Worm (Caenorhabditis elegans) whole organism, mixed stage, embryonic: Measurements from ENCODE around the gene F43D2.7.

ENCODE experiments used
- M03D4.4 ChIP-seq: sonication (generic microtip); optimal IDR thresholded peaks from 2 replicates; lab custom pipeline; 2017; ENCODE audit warnings: mild to moderate bottlenecking, missing genetic modification characterization, missing compliant biosample characterization
- bed-3 ChIP-seq: fragments of 200-800 bp; sonication (Bioruptor generic); optimal IDR thresholded peaks from 3 replicates; lab custom pipeline; 2018; ENCODE audit warnings: mild to moderate bottlenecking, missing genetic modification characterization, moderate library complexity, missing compliant biosample characterization
- blmp-1 ChIP-seq: fragments of 150-350 bp; optimal IDR thresholded peaks from 2 replicates; lab custom pipeline; 2014; ENCODE audit warnings: missing biosample characterization, missing genetic modification characterization
- ceh-43 ChIP-seq: fragments of 200-800 bp; sonication (Bioruptor generic); optimal IDR thresholded peaks from 2 replicates; lab custom pipeline; 2018; ENCODE audit warnings: mild to moderate bottlenecking, missing genetic modification characterization, moderate library complexity, missing compliant biosample characterization
- ceh-83 ChIP-seq: fragments of 200-800 bp; sonication (Bioruptor generic); optimal IDR thresholded peaks from 2 replicates; lab custom pipeline; 2018; ENCODE audit warnings: mild to moderate bottlenecking, missing genetic modification characterization, missing compliant biosample characterization
- ces-1 ChIP-seq: fragments of 150-350 bp; optimal IDR thresholded peaks from 2 replicates; lab custom pipeline; 2014; ENCODE audit warnings: missing biosample characterization, missing genetic modification reagents, missing genetic modification characterization
- cnd-1 ChIP-seq: fragments of 200-800 bp; sonication (Bioruptor generic); optimal IDR thresholded peaks from 2 replicates; lab custom pipeline; 2018; ENCODE audit warnings: mild to moderate bottlenecking, missing genetic modification characterization, missing compliant biosample characterization
- elt-3 ChIP-seq: fragments of 150-350 bp; optimal IDR thresholded peaks from 2 replicates; lab custom pipeline; 2014; ENCODE audit warnings: missing biosample characterization, missing genetic modification characterization
- flh-1 ChIP-seq: fragments of 200-800 bp; sonication (Bioruptor generic); optimal IDR thresholded peaks from 2 replicates; lab custom pipeline; 2018; ENCODE audit warnings: mild to moderate bottlenecking, missing genetic modification characterization, moderate library complexity, missing compliant biosample characterization
- ham-2 ChIP-seq: fragments of 200-800 bp; sonication (Bioruptor generic); optimal IDR thresholded peaks from 2 replicates; lab custom pipeline; 2018; ENCODE audit warnings: mild to moderate bottlenecking, missing genetic modification characterization, missing compliant biosample characterization
- hlh-1 ChIP-seq: fragments of 150-350 bp; optimal IDR thresholded peaks from 2 replicates; lab custom pipeline; 2014; ENCODE audit warnings: missing biosample characterization, missing genetic modification reagents, missing genetic modification characterization
- lin-13 ChIP-seq: fragments of 150-350 bp; optimal IDR thresholded peaks from 2 replicates; lab custom pipeline; 2014; ENCODE audit warnings: missing biosample characterization, missing genetic modification characterization
- lsy-2 ChIP-seq: fragments of 150-350 bp; optimal IDR thresholded peaks from 2 replicates; lab custom pipeline; 2014; ENCODE audit warnings: missing biosample characterization, missing genetic modification characterization
- mab-5 ChIP-seq: fragments of 150-350 bp; optimal IDR thresholded peaks from 2 replicates; lab custom pipeline; 2014; ENCODE audit warnings: missing biosample characterization, missing genetic modification characterization
- mep-1 ChIP-seq: fragments of 150-350 bp; optimal IDR thresholded peaks from 2 replicates; lab custom pipeline; 2017; ENCODE audit warnings: missing biosample characterization, missing genetic modification reagents, missing genetic modification characterization, inconsistent platforms
- mls-2 ChIP-seq: sonication (generic microtip); optimal IDR thresholded peaks from 2 replicates; lab custom pipeline; 2016; ENCODE audit warnings: mild to moderate bottlenecking, missing genetic modification characterization, moderate library complexity, missing compliant biosample characterization
- nhr-12 ChIP-seq: fragments of 150-350 bp; optimal IDR thresholded peaks from 2 replicates; lab custom pipeline; 2014; ENCODE audit warnings: missing biosample characterization, missing genetic modification characterization
- nhr-2 ChIP-seq: fragments of 150-350 bp; optimal IDR thresholded peaks from 2 replicates; lab custom pipeline; 2014; ENCODE audit warnings: missing biosample characterization, missing genetic modification characterization
- nhr-237 ChIP-seq: fragments of 150-350 bp; optimal IDR thresholded peaks from 2 replicates; lab custom pipeline; 2014; ENCODE audit warnings: missing biosample characterization, missing genetic modification characterization
- nhr-28 ChIP-seq: fragments of 150-350 bp; optimal IDR thresholded peaks from 2 replicates; lab custom pipeline; 2014; ENCODE audit warnings: missing biosample characterization, missing genetic modification characterization
- nhr-76 ChIP-seq: sonication (generic microtip); optimal IDR thresholded peaks from 2 replicates; lab custom pipeline; 2017; ENCODE audit warnings: missing biosample characterization, missing genetic modification characterization
- sem-2 ChIP-seq: fragments of 200-800 bp; sonication (Bioruptor generic); optimal IDR thresholded peaks from 2 replicates; lab custom pipeline; 2018; ENCODE audit warnings: mild to moderate bottlenecking, missing genetic modification characterization, missing compliant biosample characterization
- snpc-4 ChIP-seq: fragments of 150-350 bp; optimal IDR thresholded peaks from 2 replicates; lab custom pipeline; 2014; ENCODE audit warnings: missing biosample characterization, missing genetic modification characterization
- sptf-1 ChIP-seq: sonication (generic microtip); optimal IDR thresholded peaks from 2 replicates; lab custom pipeline; 2017; ENCODE audit warnings: mild to moderate bottlenecking, missing genetic modification characterization, moderate library complexity, missing compliant biosample characterization
- tbx-8 ChIP-seq: fragments of 200-800 bp; sonication (Bioruptor generic); optimal IDR thresholded peaks from 2 replicates; lab custom pipeline; 2018; ENCODE audit warnings: mild to moderate bottlenecking, missing genetic modification characterization, moderate library complexity, missing compliant biosample characterization
- unc-120 ChIP-seq: sonication (generic microtip); optimal IDR thresholded peaks from 2 replicates; lab custom pipeline; 2017; ENCODE audit warnings: missing genetic modification characterization, missing compliant biosample characterization; ENCODE audit not compliant: poor library complexity, severe bottlenecking
- unc-39 ChIP-seq: fragments of 150-350 bp; optimal IDR thresholded peaks from 2 replicates; lab custom pipeline; 2014; ENCODE audit warnings: missing biosample characterization, missing genetic modification characterization
- unc-62 ChIP-seq: fragments of 150-350 bp; optimal IDR thresholded peaks from 2 replicates; lab custom pipeline; 2014; ENCODE audit warnings: missing biosample characterization, missing genetic modification reagents, missing genetic modification characterization
- zip-8 ChIP-seq: fragments of 150-350 bp; optimal IDR thresholded peaks from 2 replicates; lab custom pipeline; 2014; ENCODE audit warnings: missing biosample characterization, missing genetic modification characterization
- ztf-11 ChIP-seq: fragments of 150-350 bp; optimal IDR thresholded peaks from 2 replicates; lab custom pipeline; 2014; ENCODE audit warnings: missing biosample characterization, missing genetic modification characterization

Gene F43D2.7

ce11 chrV:14645817-14646789, 6.1 kb upstream of the F43D2.7 start, which contains the start of the genes rfc-1 and pmp-3:
rfc-1 (minus strand) TSS chrV:14645979.
pmp-3 (plus strand) TSS chrV:14646739.
- TF ChIP-seq blmp-1 (tag; lab: Kevin White, UChicago) (peak; percentile 52), mep-1 (no peak), bed-3 (no peak), ces-1 (no peak), hlh-1 (tag; lab: Kevin White, UChicago) (peak; percentile 0), elt-3 (tag; lab: Kevin White, UChicago) (no peak), unc-62 (GFP tag; lab: Kevin White, UChicago) (peak; percentile 41), mls-2 (tag; lab: Kevin White, UChicago) (no peak)

DNA sequence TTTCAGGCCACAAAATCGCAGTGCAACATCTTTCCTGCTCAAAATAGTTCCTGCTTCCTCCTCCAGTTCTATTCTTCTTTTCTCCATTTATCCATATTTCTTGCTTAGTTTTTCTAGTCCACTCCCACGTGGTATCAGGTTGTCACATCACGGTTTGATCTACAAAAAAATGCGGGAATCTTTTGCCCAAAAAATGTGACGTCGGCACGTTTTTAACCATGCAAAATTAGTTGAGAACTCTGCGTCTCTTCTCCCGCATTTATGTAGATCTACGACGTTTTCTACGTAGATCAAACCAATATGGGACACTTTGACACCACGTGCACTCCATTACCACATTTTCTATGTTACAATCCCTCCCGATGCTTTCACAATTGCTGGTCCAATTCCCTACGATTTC, 2.0 kb upstream of the F43D2.7 start:
- TF ChIP-seq cnd-1 (tag; lab: Kevin White, UChicago) (no peak), nhr-2 (tag; lab: Kevin White, UChicago) (no peak), ham-2 (GFP tag; lab: Kevin White, UChicago) (no peak), ceh-43 (no peak), lsy-2 (tag; lab: Kevin White, UChicago) (no peak), ztf-11 (no peak), sem-2 (GFP tag; lab: Kevin White, UChicago) (no peak), elt-3 (tag; lab: Kevin White, UChicago) (no peak), sptf-1 (no peak), nhr-28 (no peak), nhr-12 (tag; lab: Kevin White, UChicago) (no peak)

ce11 chrV:14640769-14641168, 798 bp upstream of the F43D2.7 start, which contains the start of gene C54G10.1:
C54G10.1 (plus strand) TSS chrV:14641101.
- no peak for TF ChIP-seq blmp-1 (tag; lab: Kevin White, UChicago)
- TF ChIP-seq sptf-1, result no peak
- no peak for TF ChIP-seq zip-8
- no peak for TF ChIP-seq M03D4.4 (tag; lab: Kevin White, UChicago)
- TF ChIP-seq mls-2 (tag; lab: Kevin White, UChicago), result no peak
- TF ChIP-seq bed-3, result no peak
- TF ChIP-seq ceh-43, result no peak
- TF ChIP-seq, all 35 proteins: peak for 0

DNA sequence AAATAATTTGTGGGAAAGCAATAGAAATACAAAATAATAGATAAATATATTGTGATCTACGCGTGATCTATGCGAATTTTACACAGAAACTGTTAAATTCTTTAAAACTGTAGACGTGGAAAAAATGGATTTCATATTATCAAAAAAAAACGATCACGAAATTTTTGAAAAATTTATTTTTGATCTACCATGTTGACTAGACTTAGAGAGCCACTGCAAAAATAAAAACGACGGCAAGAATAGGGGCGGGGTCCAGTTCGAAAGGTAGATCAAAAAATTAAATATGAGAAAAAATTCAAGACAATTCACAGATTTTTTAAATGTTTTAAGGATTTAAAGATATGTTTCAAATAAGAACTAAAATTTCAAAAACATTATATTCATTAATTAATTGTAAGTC, 1.9 kb downstream of the F43D2.7 start:
- TF ChIP-seq zip-8 (no peak), snpc-4 (tag; lab: Kevin White, UChicago) (no peak), ham-2 (GFP tag; lab: Kevin White, UChicago) (no peak), sem-2 (GFP tag; lab: Kevin White, UChicago) (no peak), lin-13 (tag; lab: Kevin White, UChicago) (no peak), unc-120 (no peak), lsy-2 (tag; lab: Kevin White, UChicago) (no peak), ces-1 (no peak), unc-39 (tag; lab: Kevin White, UChicago) (no peak)
- TF ChIP-seq, all 35 proteins: peak for 0

DNA sequence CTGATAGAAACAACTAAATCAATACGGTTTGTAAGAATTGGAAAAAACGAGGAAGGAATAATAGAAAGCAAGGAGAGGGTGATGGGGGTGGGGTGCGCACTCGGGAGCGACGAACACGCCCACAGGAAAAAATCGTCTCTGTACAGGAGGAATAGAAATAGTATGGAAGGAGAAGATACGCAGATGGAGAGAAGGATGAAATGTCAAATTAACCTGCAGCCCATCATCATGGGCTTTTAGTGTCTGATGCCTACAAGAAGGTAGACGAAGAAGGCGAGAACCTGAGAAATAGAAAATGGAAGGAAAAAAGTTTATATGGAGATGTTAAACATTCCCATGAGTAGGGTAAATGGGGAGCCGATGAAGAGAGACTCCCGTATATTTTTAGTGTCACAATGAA, 4.9 kb downstream of the F43D2.7 start, which contains the start of gene F43D2.6:
Gene F43D2.6 (minus strand): TSS at position 62 of the 400 bp plus-strand sequence.
- TF ChIP-seq unc-39 (tag; lab: Kevin White, UChicago) (no peak), hlh-1 (tag; lab: Kevin White, UChicago) (no peak), M03D4.4 (tag; lab: Kevin White, UChicago) (no peak), tbx-8 (no peak), mep-1 (no peak), elt-3 (tag; lab: Kevin White, UChicago) (no peak), sptf-1 (no peak), unc-62 (GFP tag; lab: Kevin White, UChicago) (no peak), cnd-1 (tag; lab: Kevin White, UChicago) (no peak), snpc-4 (tag; lab: Kevin White, UChicago) (no peak), lsy-2 (tag; lab: Kevin White, UChicago) (no peak)

ce11 chrV:14633319-14633718, 6.7 kb downstream of the F43D2.7 start:
- TF ChIP-seq tbx-8 (no peak), flh-1 (GFP tag; lab: Kevin White, UChicago) (no peak), lin-13 (tag; lab: Kevin White, UChicago) (no peak), ceh-83 (GFP tag; lab: Kevin White, UChicago) (no peak), nhr-76 (no peak), nhr-237 (tag; lab: Kevin White, UChicago) (no peak), nhr-2 (tag; lab: Kevin White, UChicago) (no peak), mab-5 (tag; lab: Kevin White, UChicago) (no peak), mep-1 (no peak)
